Worm (Caenorhabditis elegans) whole organism, early embryonic: Measurements from ENCODE around the gene pxmp-4.

Experiments used
- B0310.2 ChIP-seq: sonication (generic microtip); optimal IDR thresholded peaks from 2 replicates; lab custom pipeline; 2016; ENCODE audit warnings: mild to moderate bottlenecking, missing genetic modification characterization, missing compliant biosample characterization
- F13C5.2 ChIP-seq: sonication (generic microtip); optimal IDR thresholded peaks from 2 replicates; lab custom pipeline; 2017; ENCODE audit warnings: mild to moderate bottlenecking, missing genetic modification characterization, inconsistent platforms, missing compliant biosample characterization
- aly-1 ChIP-seq: sonication (generic microtip); optimal IDR thresholded peaks from 2 replicates; lab custom pipeline; 2016; ENCODE audit warnings: missing genetic modification characterization, missing compliant biosample characterization
- ama-1 ChIP-seq: fragments of 150-350 bp; optimal IDR thresholded peaks from 2 replicates; lab custom pipeline; 2014
- ets-7 ChIP-seq: sonication (generic microtip); optimal IDR thresholded peaks from 2 replicates; lab custom pipeline; 2016; ENCODE audit warnings: missing genotype, missing genetic modification characterization, missing compliant biosample characterization
- flt-1 ChIP-seq: fragments of 200-800 bp; sonication (Bioruptor generic); IDR thresholded peaks from 2 replicates; pipeline ENCODE4 v1.3.6; 2022; ENCODE audit warnings: missing genetic modification characterization, missing compliant biosample characterization
- hmg-4 ChIP-seq: fragments of 200-800 bp; sonication (Bioruptor generic); optimal IDR thresholded peaks from 2 replicates; lab custom pipeline; 2018; ENCODE audit warnings: mild to moderate bottlenecking, missing genetic modification characterization, missing compliant biosample characterization
- hnd-1 ChIP-seq: sonication (generic microtip); optimal IDR thresholded peaks from 2 replicates; lab custom pipeline; 2016; ENCODE audit warnings: missing genetic modification characterization, missing compliant biosample characterization
- pes-1 ChIP-seq: fragments of 200-800 bp; sonication (Bioruptor generic); IDR thresholded peaks from 2 replicates; pipeline ENCODE4 v1.3.6; 2022; ENCODE audit warnings: missing genetic modification reagents, missing genetic modification characterization, missing compliant biosample characterization
- sea-1 ChIP-seq: fragments of 200-800 bp; sonication (Bioruptor generic); conservative IDR thresholded peaks from 2 replicates; pipeline ENCODE4 v1.3.6; 2022; ENCODE audit warnings: missing genetic modification characterization, missing compliant biosample characterization
- tbx-37 ChIP-seq: fragments of 200-800 bp; sonication (Bioruptor generic); conservative IDR thresholded peaks from 2 replicates; pipeline ENCODE4 v1.3.6; 2022; ENCODE audit warnings: missing genetic modification reagents, missing genetic modification characterization, missing compliant biosample characterization

ce11 chrIV:366406-366805 lies 29.4 kb upstream of the pxmp-4 start:
- TF ChIP-seq pes-1 (GFP tag; lab: Robert Waterston, UW) (no peak), hnd-1 (tag; lab: Kevin White, UChicago) (no peak), ets-7 (tag; lab: Kevin White, UChicago) (no peak), ama-1 (lab: Kevin White, UChicago) (no peak), sea-1 (GFP tag; lab: Robert Waterston, UW) (no peak), F13C5.2 (tag; lab: Kevin White, UChicago) (no peak), flt-1 (GFP tag; lab: Robert Waterston, UW) (no peak), hmg-4 (no peak), aly-1 (tag; lab: Kevin White, UChicago) (no peak), B0310.2 (tag; lab: Kevin White, UChicago) (no peak), tbx-37 (no peak)
